Worm (Caenorhabditis elegans): ENCODE measurements around the gene C29F9.9.
"Not testable (repeated sequence)": the region's sequence is repeated elsewhere in the genome, so short reads cannot be mapped to it uniquely, and the experiment has no call there.

Gene C29F9.9

DNA sequence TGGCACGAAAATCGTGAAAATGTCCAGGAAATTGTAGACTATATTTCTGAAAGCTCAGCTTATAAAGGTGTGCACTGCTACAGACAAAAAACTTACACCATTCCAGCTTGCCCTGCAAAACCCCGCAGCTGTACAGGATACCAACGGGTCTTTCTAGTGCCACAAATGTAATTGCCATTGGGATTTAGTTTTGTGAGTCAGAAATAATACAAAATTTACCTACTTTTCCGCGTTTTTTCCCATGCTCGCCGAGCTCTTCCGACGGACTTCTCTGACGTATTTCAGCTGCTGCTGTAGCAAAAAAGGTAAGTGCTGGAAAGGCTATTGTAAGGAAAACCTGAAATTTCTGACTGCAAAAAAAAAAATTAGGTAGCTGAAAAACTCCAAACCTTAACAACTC, 1.7 kb downstream of the C29F9.9 start, which contains the start of gene C29F9.8:
Gene C29F9.8, minus strand, starts transcription at position 101 of the 400 bp plus-strand sequence.
- TF ChIP-seq hmg-4 (GFP tag; optimal IDR thresholded peaks at IDR 0.05); scrt-1 (GFP tag; IDR thresholded peaks at IDR 0.05); ets-7 (tag; optimal IDR thresholded peaks at IDR 0.05): not testable (repeated sequence)

DNA sequence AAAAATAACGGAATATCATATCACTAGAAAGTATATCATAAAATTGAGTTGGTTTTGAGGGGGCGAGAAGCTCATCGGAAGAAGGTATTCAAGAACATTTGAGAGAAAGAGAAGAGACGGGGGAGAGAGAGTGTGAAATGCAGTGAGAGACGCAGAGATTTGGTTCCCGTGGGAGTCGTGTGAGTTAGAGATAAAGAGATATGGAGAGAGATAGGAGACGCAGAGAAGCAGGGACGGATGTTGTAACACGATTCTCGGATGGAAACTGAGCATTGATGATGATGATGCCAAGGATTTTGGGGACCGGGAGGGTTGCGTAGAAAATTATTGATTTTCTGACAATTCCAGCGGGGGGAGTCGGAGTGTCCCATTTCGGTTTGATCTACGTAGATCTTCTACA, 2.5 kb downstream of the C29F9.9 start:
- no peak for TF ChIP-seq sea-1 (GFP tag; conservative IDR thresholded peaks at IDR 0.05)
- no peak for TF ChIP-seq ceh-36 (tag; optimal IDR thresholded peaks at IDR 0.05)
- no peak for TF ChIP-seq aly-1 (tag; optimal IDR thresholded peaks at IDR 0.05)
- TF ChIP-seq ceh-13 (GFP tag; optimal IDR thresholded peaks at IDR 0.05), result no peak
- no peak for TF ChIP-seq scrt-1 (GFP tag; IDR thresholded peaks at IDR 0.05)

DNA sequence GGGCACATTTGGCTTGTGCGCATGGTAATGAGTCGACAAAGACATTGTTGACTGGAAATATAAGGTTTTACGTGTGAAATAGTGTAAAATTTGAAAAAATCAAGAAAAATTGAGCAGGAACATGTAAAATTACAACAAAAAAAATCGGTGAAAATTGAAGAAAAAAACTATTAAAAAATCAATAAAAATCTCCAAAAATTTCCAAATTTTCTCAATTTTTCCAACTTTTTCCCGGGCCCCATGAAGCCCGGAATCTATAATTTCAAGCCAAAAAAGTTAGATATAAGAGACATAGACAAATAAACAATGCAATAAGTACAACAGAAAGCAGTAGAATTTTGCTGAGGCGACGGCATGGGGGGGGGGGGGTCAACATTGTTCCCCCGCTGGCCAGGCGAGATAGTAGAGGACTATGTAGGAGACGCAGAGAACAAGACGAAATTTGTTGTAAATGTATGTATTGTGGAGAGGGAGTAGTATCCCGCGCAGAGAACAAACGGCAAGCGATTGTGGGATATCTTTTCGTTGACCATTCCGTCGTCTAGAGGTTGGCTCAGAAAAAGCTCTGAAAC, 3.9 kb downstream of the C29F9.9 start, which contains the start of gene pat-4:
Gene pat-4, minus strand, starts transcription at position 51 of the 572 bp plus-strand sequence.
- no peak for TF ChIP-seq aly-1 (tag; optimal IDR thresholded peaks at IDR 0.05)
- TF ChIP-seq hmg-4 (GFP tag; optimal IDR thresholded peaks at IDR 0.05), result peak; percentile 61

DNA sequence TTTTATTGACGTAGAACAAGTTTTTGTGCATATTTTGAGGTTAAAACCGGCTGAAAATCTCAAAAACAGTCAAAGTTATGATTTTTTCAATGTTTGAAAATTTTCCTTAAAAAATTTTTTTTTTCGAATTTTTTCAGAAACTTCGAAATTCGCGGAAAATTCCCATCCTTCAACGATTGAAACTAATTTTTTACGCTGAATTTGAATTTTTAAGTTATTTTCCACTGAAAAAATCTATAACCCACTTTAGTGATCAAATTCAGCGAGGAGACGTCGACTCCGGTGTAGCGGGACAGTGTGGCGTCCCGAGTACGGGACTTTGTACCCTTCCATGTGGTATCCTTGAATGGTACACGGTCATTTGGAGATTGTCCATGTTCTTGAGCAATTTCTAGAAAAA, 6.5 kb downstream of the C29F9.9 start:
- TF ChIP-seq F13C5.2 (tag; optimal IDR thresholded peaks at IDR 0.05) (no peak), aly-1 (tag; optimal IDR thresholded peaks at IDR 0.05) (no peak), ceh-36 (tag; optimal IDR thresholded peaks at IDR 0.05) (no peak), tra-4 (tag; optimal IDR thresholded peaks at IDR 0.05) (no peak), hmbx-1 (tag; optimal IDR thresholded peaks at IDR 0.05) (no peak), sea-1 (GFP tag; conservative IDR thresholded peaks at IDR 0.05) (no peak)

DNA sequence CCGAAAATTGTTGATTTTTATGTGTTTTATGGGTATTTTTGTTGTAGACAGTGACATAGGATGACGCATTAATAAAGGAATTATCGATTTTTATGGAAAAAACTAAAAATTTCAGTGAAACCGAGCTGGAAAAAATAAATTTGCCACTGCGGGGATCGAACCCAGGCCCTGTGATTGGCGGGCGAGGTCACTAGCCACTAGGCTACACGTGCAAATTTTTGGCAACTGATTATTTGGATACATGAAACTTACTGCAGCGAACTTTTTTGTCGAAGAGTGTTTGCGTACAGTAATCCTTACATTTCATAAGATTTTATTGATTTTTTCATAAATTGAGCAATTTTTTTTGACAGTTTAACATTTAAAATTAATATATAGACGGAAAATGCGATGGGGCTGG, 9.6 kb downstream of the C29F9.9 start:
- TF ChIP-seq ets-7 (tag; optimal IDR thresholded peaks at IDR 0.05) (no peak), ceh-13 (GFP tag; optimal IDR thresholded peaks at IDR 0.05) (no peak), F13C5.2 (tag; optimal IDR thresholded peaks at IDR 0.05) (peak; percentile 52), tra-4 (tag; optimal IDR thresholded peaks at IDR 0.05) (peak; percentile 44), ceh-36 (tag; optimal IDR thresholded peaks at IDR 0.05) (peak; percentile 66), hmbx-1 (tag; optimal IDR thresholded peaks at IDR 0.05) (peak; percentile 12), ama-1 (optimal IDR thresholded peaks at IDR 0.05) (peak; percentile 4), pes-1 (GFP tag; IDR thresholded peaks at IDR 0.05) (peak; percentile 76), sea-1 (GFP tag; conservative IDR thresholded peaks at IDR 0.05) (peak; percentile 76), flt-1 (GFP tag; IDR thresholded peaks at IDR 0.05) (peak; percentile 67)

DNA sequence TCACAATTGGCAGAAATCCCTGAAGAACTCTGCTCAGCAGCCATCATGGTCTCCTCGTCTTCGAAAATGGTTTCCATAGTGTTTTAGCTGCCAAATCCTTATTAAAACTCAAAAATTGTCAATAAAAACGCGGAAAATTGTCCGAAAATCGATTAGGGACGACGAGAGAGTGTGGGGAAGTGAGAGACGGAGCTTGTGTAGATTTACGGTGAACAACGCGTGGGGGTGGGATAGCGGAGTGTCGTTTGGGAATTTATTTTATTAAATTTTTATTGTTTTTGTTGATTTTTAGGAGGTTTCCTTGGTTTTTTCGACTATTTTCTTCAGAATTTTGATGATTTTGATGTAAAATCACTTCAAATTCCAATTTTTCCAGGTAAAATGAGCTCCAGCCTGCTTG, 11.5 kb downstream of the C29F9.9 start, which contains the start of the genes F54C4.4 and mrpl-40:
Gene F54C4.4, minus strand, starts transcription at position 199 of the 400 bp plus-strand sequence.
Gene mrpl-40, plus strand, starts transcription at position 377 of the 400 bp plus-strand sequence.
- TF ChIP-seq flt-1 (GFP tag; IDR thresholded peaks at IDR 0.05) (0 out of 2 replicates have a peak, but pooled peaks have one; percentile 27), tra-4 (tag; optimal IDR thresholded peaks at IDR 0.05) (no peak), F13C5.2 (tag; optimal IDR thresholded peaks at IDR 0.05) (peak; percentile 33), hmbx-1 (tag; optimal IDR thresholded peaks at IDR 0.05) (no peak), sea-1 (GFP tag; conservative IDR thresholded peaks at IDR 0.05) (no peak), ama-1 (optimal IDR thresholded peaks at IDR 0.05) (no peak), ets-7 (tag; optimal IDR thresholded peaks at IDR 0.05) (no peak), tbx-37 (GFP tag; conservative IDR thresholded peaks at IDR 0.05) (0 out of 2 replicates have a peak, but pooled peaks have one; percentile 15)

DNA sequence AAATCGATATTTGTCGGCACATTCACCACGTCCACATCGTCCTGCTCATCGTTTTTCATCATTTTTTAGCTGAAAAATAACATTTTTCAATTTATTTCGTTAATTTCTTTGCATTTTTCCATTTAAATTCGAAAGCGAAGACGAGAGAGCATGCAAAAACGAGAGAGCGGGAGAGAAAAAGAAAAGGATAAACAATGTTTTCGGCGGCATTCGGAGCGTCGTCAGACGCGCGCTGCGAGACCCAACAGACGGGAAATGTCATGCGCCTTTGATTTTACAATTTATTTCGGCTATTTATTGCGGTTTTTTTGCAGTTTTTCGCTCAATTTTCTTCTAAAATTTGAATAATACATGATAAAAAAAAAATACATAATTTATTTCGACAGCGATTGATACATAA, 12.4 kb downstream of the C29F9.9 start, which contains the start of gene attf-3:
Gene attf-3, minus strand, starts transcription at position 69 of the 400 bp plus-strand sequence.
- TF ChIP-seq F13C5.2 (tag; optimal IDR thresholded peaks at IDR 0.05), result peak; percentile 66
- no peak for TF ChIP-seq ets-7 (tag; optimal IDR thresholded peaks at IDR 0.05)

DNA sequence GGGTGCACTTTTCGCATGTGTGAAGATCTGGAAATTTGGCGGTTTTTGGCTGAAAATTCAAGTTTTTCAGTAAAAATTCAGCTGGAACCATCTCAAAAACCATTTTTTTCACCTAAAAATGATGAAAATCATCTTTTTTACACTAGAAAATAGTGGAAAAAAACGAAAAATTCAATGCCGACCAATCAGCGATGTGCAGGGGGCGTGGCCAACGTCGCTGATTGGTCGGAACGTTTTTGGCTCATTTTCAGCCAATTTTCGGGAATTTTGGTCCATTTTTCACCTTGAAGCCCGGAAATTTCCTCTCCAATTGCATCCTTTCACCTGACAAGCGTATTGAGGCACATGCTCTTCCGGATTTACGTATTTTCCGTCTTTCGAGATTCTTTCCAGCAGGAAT, 14.3 kb downstream of the C29F9.9 start:
- TF ChIP-seq hnd-1 (tag; optimal IDR thresholded peaks at IDR 0.05) (no peak), pes-1 (GFP tag; IDR thresholded peaks at IDR 0.05) (no peak)

DNA sequence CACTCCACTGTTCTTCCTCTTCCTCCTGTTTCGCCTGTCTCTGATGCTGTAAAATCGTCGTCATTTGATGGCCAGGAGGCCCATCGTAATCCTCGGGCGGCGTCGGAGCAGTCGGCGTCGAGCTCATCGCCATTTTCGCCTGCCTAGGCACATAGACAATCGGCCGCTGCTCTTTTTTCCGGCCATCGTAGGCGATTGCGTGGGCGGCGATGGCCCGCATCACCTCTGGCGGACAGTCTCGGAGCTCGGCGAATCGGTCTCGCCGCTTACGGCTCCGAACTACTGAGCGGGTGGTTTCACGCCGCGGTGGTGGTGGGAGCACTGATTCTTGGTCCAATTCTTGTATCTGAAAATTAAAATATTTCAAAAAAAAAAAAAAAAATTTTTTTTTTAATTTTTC, 26.6 kb downstream of the C29F9.9 start:
- TF ChIP-seq tbx-37 (GFP tag; conservative IDR thresholded peaks at IDR 0.05) (no peak), hmbx-1 (tag; optimal IDR thresholded peaks at IDR 0.05) (no peak), flt-1 (GFP tag; IDR thresholded peaks at IDR 0.05) (no peak), ceh-36 (tag; optimal IDR thresholded peaks at IDR 0.05) (no peak), tbx-11 (GFP tag; IDR thresholded peaks at IDR 0.05) (no peak), tra-4 (tag; optimal IDR thresholded peaks at IDR 0.05) (no peak), aly-1 (tag; optimal IDR thresholded peaks at IDR 0.05) (no peak), sea-1 (GFP tag; conservative IDR thresholded peaks at IDR 0.05) (no peak), scrt-1 (GFP tag; IDR thresholded peaks at IDR 0.05) (no peak), B0310.2 (tag; optimal IDR thresholded peaks at IDR 0.05) (no peak)

DNA sequence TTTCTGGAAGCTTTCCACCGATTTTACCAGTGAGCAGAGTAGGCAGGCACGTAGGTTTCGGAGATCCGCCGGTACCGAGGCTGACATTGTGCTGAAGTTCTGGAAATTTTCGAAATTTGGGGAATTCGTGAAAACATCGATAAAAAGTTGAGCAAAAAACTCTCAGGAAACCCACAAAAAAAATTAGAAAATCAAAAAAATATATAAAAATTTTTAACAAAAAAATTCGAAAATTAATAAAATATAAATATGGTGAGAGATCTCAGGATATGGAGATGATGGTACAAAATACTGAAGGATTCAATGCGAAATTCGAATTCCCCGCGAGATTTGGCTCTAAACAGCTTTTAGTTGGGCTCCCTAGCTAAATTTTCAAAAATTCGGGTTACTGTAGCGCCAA, 29.1 kb downstream of the C29F9.9 start, which contains the start of gene spt-4:
Gene spt-4, minus strand, starts transcription at position 101 of the 400 bp plus-strand sequence.
- no peak for TF ChIP-seq aly-1 (tag; optimal IDR thresholded peaks at IDR 0.05)
- no peak for TF ChIP-seq tbx-11 (GFP tag; IDR thresholded peaks at IDR 0.05)
- no peak for TF ChIP-seq hmbx-1 (tag; optimal IDR thresholded peaks at IDR 0.05)
- no peak for TF ChIP-seq flt-1 (GFP tag; IDR thresholded peaks at IDR 0.05)
- TF ChIP-seq ama-1 (optimal IDR thresholded peaks at IDR 0.05), result no peak
- TF ChIP-seq B0310.2 (tag; optimal IDR thresholded peaks at IDR 0.05), result no peak
- no peak for TF ChIP-seq hmg-4 (GFP tag; optimal IDR thresholded peaks at IDR 0.05)
- TF ChIP-seq ets-7 (tag; optimal IDR thresholded peaks at IDR 0.05), result no peak
- no peak for TF ChIP-seq pes-1 (GFP tag; IDR thresholded peaks at IDR 0.05)
- no peak for TF ChIP-seq ceh-36 (tag; optimal IDR thresholded peaks at IDR 0.05)
- no peak for TF ChIP-seq scrt-1 (GFP tag; IDR thresholded peaks at IDR 0.05)
- no peak for TF ChIP-seq F13C5.2 (tag; optimal IDR thresholded peaks at IDR 0.05)
- TF ChIP-seq hnd-1 (tag; optimal IDR thresholded peaks at IDR 0.05), result no peak
- no peak for TF ChIP-seq sea-1 (GFP tag; conservative IDR thresholded peaks at IDR 0.05)
- no peak for TF ChIP-seq tbx-37 (GFP tag; conservative IDR thresholded peaks at IDR 0.05)
- no peak for TF ChIP-seq ceh-13 (GFP tag; optimal IDR thresholded peaks at IDR 0.05)
- TF ChIP-seq tra-4 (tag; optimal IDR thresholded peaks at IDR 0.05), result no peak
